Fruit fly (Drosophila melanogaster) whole organism: ENCODE measurements around the gene Ide.
A peak's percentile ranks its signal among the peaks of the same experiment; 100 is the strongest.

Experiments used
- CG8478 ChIP-seq: fragments of >200 bp; optimal IDR thresholded peaks from 2 replicates; lab custom pipeline; 2018; ENCODE audit warnings: inconsistent platforms
- Dll ChIP-seq: fragments of >200 bp; optimal IDR thresholded peaks from 2 replicates; lab custom pipeline; 2017
- EcR ChIP-seq, 2 experiments: fragments of >200 bp; optimal IDR thresholded peaks; 2 replicates each; lab custom pipeline; 2017; ENCODE audit warnings: missing biosample characterization in 2 of 2, missing genetic modification characterization in 2 of 2, missing genetic modification reagents in 2 of 2
- pan ChIP-seq: fragments of >200 bp; optimal IDR thresholded peaks from 2 replicates; lab custom pipeline; 2017
- psq ChIP-seq: fragments of >200 bp; optimal IDR thresholded peaks from 2 replicates; lab custom pipeline; 2017
- usp ChIP-seq: fragments of >200 bp; optimal IDR thresholded peaks from 2 replicates; lab custom pipeline; 2017; ENCODE audit warnings: missing biosample characterization, missing genetic modification characterization, mixed read lengths

Ide gene

DNA sequence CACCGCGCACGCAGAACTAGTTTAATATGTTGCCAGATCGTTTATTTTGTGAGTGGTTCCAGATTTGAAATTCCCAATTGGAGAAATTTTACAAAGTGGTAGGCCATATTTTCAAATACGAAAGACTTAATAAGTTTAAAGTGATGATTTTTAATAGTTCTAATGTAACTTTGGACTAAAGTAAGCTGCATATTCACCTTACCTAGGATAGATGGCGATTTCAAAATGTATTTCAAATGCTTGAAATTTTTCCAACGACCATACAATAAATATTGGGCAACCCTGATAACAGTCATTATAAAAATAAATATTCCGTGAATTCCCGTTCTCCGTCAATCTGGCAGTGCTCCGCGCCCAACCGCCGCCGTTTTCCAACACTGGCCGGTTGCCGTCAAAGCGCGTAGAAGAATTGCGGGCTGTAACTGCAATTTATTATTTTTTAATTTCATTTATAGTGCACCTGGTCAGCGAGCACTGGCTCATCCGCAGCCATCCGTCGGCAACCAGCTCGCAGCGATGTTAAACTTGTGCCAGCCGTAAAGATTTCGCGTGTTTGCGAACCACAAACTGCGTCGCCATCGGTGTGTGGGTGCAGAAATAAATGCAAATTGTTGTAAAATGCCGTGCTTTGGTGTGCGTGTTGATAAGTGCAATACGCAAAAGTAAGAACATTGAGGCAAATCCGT lies at the start of gene Ide, which contains the start of gene RhoBTB:
TSS of gene Ide (minus strand) at position 19 of the 686 bp plus-strand sequence.
TSS of gene RhoBTB (plus strand) at position 365 of the 686 bp plus-strand sequence.
- TF ChIP-seq EcR (GFP tag; optimal IDR thresholded peaks at IDR 0.05; lab: Kevin White, UChicago) (no peak), Dll (lab: Kevin White, UChicago) (no peak), psq (lab: Kevin White, UChicago) (no peak), pan (lab: Kevin White, UChicago) (no peak), CG8478 (lab: Kevin White, UChicago) (no peak), usp (GFP tag; lab: Kevin White, UChicago) (no peak)

DNA sequence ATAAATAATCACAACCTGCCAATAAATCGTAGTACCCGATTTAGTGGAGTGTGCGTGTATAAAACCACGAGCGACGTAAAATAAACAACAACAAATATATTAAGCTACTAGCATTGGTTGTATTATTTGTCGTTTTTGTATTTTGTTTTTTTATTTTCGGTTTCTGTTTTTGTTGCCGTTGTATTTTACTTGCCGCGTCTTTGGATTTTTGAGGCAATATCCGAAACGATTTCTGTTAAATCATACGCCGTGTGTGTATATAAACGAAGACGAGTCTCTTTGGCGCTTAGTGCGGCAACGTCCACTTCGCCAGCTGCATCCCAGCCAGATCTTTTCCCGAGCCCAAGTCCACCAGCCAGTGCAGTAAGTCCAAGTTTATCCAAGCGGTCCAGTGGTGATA lies 37.6 kb upstream of the Ide start, which contains the start of gene zye:
TSS of gene zye (plus strand) at position 301 of the 400 bp plus-strand sequence.
- no peak for TF ChIP-seq psq (lab: Kevin White, UChicago)
- no peak for TF ChIP-seq pan (lab: Kevin White, UChicago)
- no peak for TF ChIP-seq Dll (lab: Kevin White, UChicago)
- TF ChIP-seq usp (GFP tag; lab: Kevin White, UChicago), result no peak
- no peak for TF ChIP-seq EcR (GFP tag; optimal IDR thresholded peaks at IDR 0.05; lab: Kevin White, UChicago)

DNA sequence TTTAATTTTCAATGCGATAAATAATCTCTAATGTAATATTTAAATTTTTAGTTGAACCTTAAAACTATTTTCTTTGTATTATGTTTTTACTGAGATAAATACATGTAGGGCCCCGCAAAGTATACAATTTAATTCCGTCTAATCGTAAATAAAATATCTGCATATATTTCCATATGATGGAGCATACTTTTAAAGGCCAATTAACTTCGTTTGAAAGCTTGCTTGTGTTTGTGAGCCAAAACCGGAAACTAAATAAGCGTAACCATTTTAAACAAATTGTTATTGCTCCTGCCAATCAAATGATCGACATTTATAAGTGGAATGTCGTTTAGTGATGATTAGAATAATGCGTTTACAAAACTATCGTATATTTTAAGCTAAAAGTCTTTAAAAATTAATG lies 35.1 kb upstream of the Ide start:
- TF ChIP-seq psq (lab: Kevin White, UChicago) (no peak), CG8478 (lab: Kevin White, UChicago) (no peak), Dll (lab: Kevin White, UChicago) (no peak), usp (GFP tag; lab: Kevin White, UChicago) (no peak), pan (lab: Kevin White, UChicago) (no peak), EcR (GFP tag; optimal IDR thresholded peaks at IDR 0.05; lab: Kevin White, UChicago) (no peak)

DNA sequence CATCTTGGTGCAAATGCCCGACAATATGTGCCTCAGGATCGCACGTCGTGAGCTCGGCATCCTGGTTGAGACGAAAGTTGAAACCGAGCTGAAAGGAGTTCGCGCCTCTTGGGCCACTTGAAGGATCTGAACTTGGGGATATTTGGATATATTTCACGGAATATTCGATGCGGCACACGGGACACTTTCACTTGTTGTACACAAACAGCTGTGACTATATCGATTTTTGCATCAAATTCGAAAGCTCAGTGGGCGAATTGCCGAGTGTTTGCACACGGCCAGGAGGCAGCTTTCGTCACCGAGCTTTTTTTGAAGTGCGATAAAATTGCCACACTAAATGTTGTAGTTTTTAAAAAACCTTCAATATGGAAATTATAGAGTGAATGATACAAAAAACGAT lies 34.6 kb upstream of the Ide start, which contains the start of gene CG13248:
TSS of gene CG13248 (minus strand) at position 222 of the 400 bp plus-strand sequence.
- no peak for TF ChIP-seq EcR (GFP tag; optimal IDR thresholded peaks at IDR 0.05; lab: Kevin White, UChicago)
- no peak for TF ChIP-seq pan (lab: Kevin White, UChicago)
- TF ChIP-seq Dll (lab: Kevin White, UChicago), result no peak
- TF ChIP-seq psq (lab: Kevin White, UChicago), result no peak
- no peak for TF ChIP-seq CG8478 (lab: Kevin White, UChicago)

DNA sequence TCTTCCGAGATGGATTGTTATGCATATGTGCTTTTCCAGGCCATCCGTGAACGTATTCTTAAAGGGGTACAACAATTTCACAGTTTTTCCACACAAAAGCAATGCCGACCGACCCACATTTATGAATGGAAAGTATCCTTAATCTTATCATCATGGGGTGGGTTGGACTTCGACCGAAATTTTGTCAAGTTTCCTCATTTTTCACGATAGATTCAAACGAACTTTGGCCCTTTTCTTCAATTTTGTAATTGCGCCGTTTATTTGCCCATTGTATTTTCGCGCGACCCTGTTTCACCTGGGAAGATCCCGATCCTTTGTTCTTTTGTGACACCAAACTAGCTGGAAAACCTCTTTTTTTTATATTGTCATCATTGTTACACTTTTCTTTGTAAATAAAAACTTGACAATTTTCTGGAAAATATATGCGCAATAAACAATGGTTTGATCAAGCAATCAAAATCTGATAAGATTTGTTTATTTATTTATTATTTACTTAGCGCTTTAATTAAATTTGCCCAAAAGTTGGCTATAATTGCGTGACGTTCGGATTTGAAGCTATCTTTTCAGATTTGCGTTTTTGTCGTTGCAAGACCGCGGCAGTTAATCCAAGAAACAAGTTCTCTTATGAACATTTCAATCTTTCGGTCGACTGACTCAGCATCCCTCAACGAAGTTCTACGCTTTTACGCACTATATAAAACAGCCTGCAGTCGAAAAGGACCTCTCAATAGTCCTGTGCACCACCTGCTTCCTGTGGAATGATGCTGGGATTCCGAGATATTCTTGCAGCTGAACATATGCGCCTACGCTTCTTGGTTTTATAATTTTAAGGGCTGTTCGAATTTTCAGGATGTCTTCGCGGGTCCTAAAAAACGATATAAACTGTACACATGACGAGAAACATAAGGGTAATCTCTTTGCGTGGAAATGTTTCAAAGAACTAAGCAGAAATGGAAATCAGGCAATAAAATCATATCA lies 30.6 kb upstream of the Ide start:
- no peak for TF ChIP-seq EcR (GFP tag; optimal IDR thresholded peaks at IDR 0.05; lab: Kevin White, UChicago)
- no peak for TF ChIP-seq pan (lab: Kevin White, UChicago)
- no peak for TF ChIP-seq psq (lab: Kevin White, UChicago)
- no peak for TF ChIP-seq usp (GFP tag; lab: Kevin White, UChicago)
- no peak for TF ChIP-seq Dll (lab: Kevin White, UChicago)
- no peak for TF ChIP-seq CG8478 (lab: Kevin White, UChicago)

DNA sequence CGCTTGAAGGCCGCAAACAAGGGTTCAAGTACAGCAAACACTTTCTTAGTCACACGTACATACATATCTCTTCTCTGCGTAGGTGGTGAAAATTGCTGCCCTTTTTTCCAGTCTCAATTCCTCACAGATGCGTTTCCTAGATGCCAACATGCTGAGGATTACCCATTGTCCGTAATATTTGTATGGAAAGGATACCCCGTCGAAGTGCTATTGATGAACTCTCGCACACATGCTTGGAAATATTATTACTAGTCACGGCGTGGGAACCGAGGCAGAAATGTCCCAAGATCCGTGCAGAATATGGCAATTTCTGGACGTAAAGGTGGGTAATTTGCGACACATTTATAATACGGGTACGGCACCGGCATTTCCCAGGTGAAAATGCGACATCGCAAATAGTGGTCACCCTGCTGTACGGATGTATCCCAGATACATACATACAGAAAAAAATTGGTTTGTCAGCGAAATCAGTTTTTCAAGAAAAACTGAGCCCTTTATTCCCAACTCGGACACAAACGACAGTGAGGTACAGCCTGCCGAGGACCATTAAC lies 29.7 kb upstream of the Ide start:
- TF ChIP-seq usp (GFP tag; lab: Kevin White, UChicago), result no peak
- TF ChIP-seq Dll (lab: Kevin White, UChicago), result no peak
- TF ChIP-seq EcR (GFP tag; optimal IDR thresholded peaks at IDR 0.05; lab: Kevin White, UChicago), result no peak
- no peak for TF ChIP-seq pan (lab: Kevin White, UChicago)
- no peak for TF ChIP-seq CG8478 (lab: Kevin White, UChicago)
- TF ChIP-seq psq (lab: Kevin White, UChicago), result no peak

DNA sequence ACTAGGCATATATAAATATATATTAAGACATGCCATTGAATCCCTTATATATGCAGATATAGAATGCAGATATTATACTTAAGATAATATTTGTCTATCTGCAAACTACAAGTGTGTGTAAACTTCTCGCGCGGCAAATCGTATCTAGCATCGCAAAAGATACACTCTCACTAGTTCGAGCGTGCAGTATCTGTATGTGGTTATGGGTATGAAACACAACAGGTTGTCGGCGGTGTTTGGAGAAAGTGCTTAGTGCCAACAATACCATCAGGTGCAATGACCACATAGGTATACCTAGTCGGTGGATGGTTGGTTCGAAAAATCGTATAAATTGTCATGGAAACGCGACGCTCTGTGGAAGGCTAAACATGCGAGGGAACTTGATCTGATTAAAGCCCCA lies 28.8 kb upstream of the Ide start:
- TF ChIP-seq usp (GFP tag; lab: Kevin White, UChicago) (no peak), EcR (GFP tag; optimal IDR thresholded peaks at IDR 0.05; lab: Kevin White, UChicago) (peak in 1 of 2 experiments; percentile 35)

DNA sequence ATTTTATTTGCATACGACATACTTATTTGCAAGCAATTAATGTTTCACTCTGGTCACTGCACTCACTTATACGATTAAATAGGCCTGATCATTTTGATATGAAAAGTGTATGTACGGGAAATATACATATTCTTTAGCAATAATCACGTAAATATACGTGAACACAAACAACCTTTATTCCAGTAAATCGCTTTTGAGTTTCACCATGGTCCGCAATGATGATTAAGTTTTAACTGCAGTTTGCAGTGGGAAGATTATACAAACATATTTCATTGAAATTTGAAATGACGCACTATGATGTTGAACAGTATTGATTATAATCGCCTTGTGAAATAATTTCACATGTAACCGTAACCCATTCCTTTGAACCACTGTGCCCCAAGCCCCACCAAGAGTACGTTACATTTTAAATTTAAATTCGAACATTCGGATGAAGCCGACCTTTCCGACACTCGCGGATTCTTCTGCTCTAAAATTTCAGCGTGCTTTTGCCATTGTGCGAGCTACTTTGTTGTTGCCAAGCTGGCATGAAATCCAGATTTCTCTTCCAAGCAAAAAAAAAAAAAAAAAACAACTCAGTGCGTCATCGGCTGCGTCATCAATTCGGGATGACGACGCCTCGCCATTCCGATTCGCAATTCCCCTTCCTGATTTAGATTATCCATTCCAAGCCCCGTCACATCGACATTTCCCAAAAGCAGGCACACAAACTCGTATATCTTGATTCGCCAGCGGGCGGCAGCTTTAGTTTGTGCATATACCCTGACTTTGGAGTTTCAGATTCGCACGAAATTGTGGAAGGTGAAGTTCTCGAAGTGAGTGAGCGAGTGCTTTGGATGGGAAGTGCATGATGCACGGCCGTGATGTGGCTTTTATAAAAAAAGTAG lies 28.0 kb upstream of the Ide start:
- no peak for TF ChIP-seq psq (lab: Kevin White, UChicago)
- TF ChIP-seq pan (lab: Kevin White, UChicago), result no peak
- TF ChIP-seq EcR (GFP tag; optimal IDR thresholded peaks at IDR 0.05; lab: Kevin White, UChicago), result no peak
- no peak for TF ChIP-seq CG8478 (lab: Kevin White, UChicago)
- TF ChIP-seq usp (GFP tag; lab: Kevin White, UChicago), result no peak
- TF ChIP-seq Dll (lab: Kevin White, UChicago), result no peak

DNA sequence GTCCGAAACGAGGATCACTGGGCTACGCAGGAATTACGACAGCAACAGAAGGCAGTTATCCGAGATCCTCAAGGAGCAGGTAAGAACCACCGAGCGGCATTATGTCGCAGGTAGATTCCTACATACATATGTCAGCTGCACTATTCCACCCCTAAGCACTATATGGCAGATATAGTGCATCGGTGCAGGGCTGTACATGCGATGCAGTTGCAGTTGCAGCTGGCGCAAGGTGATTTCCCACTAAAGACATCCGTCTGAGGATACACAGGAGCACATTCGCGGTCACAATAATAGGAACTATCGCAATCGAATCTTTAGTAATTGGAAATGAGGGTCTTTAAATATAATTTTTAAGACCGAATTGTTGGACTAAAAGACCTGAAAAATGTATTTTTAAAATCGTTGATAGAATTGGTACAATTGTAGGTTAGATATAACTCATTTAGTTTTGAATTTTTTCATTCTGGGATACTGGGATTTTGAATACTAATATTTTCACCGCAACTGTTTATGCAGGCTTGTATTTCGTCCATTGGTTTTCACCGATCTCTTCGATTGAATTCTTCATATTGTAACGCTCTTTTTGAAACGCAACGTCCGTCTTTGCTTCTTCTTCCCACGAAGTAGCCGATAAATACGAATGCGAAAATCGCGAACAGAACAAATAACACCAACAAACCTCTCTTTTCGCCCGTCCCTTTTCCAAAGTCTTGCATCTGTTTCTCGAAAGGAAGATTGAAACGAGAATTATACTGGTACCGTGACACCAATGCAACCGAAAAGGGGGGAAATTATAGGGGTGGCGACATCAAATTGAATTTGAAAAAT lies 27.2 kb upstream of the Ide start:
- no peak for TF ChIP-seq Dll (lab: Kevin White, UChicago)
- TF ChIP-seq psq (lab: Kevin White, UChicago), result no peak
- no peak for TF ChIP-seq EcR (GFP tag; optimal IDR thresholded peaks at IDR 0.05; lab: Kevin White, UChicago)
- no peak for TF ChIP-seq pan (lab: Kevin White, UChicago)
- no peak for TF ChIP-seq CG8478 (lab: Kevin White, UChicago)
- no peak for TF ChIP-seq usp (GFP tag; lab: Kevin White, UChicago)
